Fruit fly (Drosophila melanogaster) whole organism, pupa: ENCODE data around the gene CG2113.

ENCODE experiments used
- CG10348 ChIP-seq: fragments of 200-800 bp; sonication (Bioruptor generic); IDR thresholded peaks from 2 replicates; pipeline ENCODE4 v1.3.6; 2022; ENCODE audit warnings: missing biosample characterization, missing genetic modification characterization
- CG12605 ChIP-seq: fragments of 200-800 bp; sonication (Bioruptor generic); IDR thresholded peaks from 2 replicates; pipeline ENCODE4 v1.3.6; 2022; ENCODE audit warnings: missing biosample characterization, missing genetic modification characterization
- CG13204 ChIP-seq: fragments of 200-800 bp; sonication (Bioruptor generic); optimal IDR thresholded peaks from 2 replicates; lab custom pipeline; 2018; ENCODE audit warnings: missing biosample characterization, mild to moderate bottlenecking, missing genetic modification characterization, moderate library complexity
- CG32121 ChIP-seq: fragments of 200-800 bp; sonication (Bioruptor generic); IDR thresholded peaks from 2 replicates; pipeline ENCODE4 v1.3.6; 2022; ENCODE audit warnings: missing biosample characterization, missing genetic modification characterization
- CG4496 ChIP-seq: fragments of 200-800 bp; sonication (Bioruptor generic); IDR thresholded peaks from 3 replicates; pipeline ENCODE4 v1.3.6; 2022; ENCODE audit warnings: missing biosample characterization, missing genetic modification characterization
- CG8159 ChIP-seq: fragments of 200-800 bp; sonication (Bioruptor generic); optimal IDR thresholded peaks from 3 replicates; lab custom pipeline; 2018; ENCODE audit warnings: missing biosample characterization, mild to moderate bottlenecking, missing genetic modification characterization, moderate library complexity
- CG8301 ChIP-seq: fragments of 200-800 bp; sonication (Bioruptor generic); optimal IDR thresholded peaks from 2 replicates; lab custom pipeline; 2018; ENCODE audit warnings: missing biosample characterization, mild to moderate bottlenecking, missing genetic modification characterization
- CG9948 ChIP-seq: fragments of 200-800 bp; sonication (Bioruptor generic); optimal IDR thresholded peaks from 2 replicates; lab custom pipeline; 2018; ENCODE audit warnings: missing biosample characterization, mild to moderate bottlenecking, missing genetic modification characterization, moderate library complexity
- EcR ChIP-seq: fragments of 200-800 bp; sonication (Bioruptor generic); optimal IDR thresholded peaks from 3 replicates; lab custom pipeline; 2019; ENCODE audit warnings: missing biosample characterization, missing genetic modification characterization, mild to moderate bottlenecking, moderate library complexity, missing genetic modification reagents
- Ets98B ChIP-seq: fragments of 200-800 bp; sonication (Bioruptor generic); IDR thresholded peaks from 2 replicates; pipeline ENCODE4 v1.3.6; 2022; ENCODE audit warnings: missing biosample characterization, missing genetic modification characterization
- fd96Ca ChIP-seq: fragments of 200-800 bp; sonication (Bioruptor generic); IDR thresholded peaks from 3 replicates; pipeline ENCODE4 v1.3.6; 2022; ENCODE audit warnings: missing biosample characterization, missing genetic modification characterization
- gl ChIP-seq: fragments of 200-800 bp; sonication (Bioruptor generic); optimal IDR thresholded peaks from 2 replicates; lab custom pipeline; 2018; ENCODE audit warnings: missing biosample characterization, mild to moderate bottlenecking, missing genetic modification characterization
- rn ChIP-seq: fragments of 200-800 bp; sonication (Bioruptor generic); IDR thresholded peaks from 2 replicates; pipeline ENCODE4 v1.3.6; 2022; ENCODE audit warnings: missing biosample characterization, missing genetic modification characterization

- TF ChIP-seq CG32121 (GFP tag; lab: Robert Waterston, UW), result peak; percentile 90
- peak; percentile 69; the same call in 2 of the 3 replicates for TF ChIP-seq CG4496 (GFP tag; lab: Robert Waterston, UW)
- no peak for TF ChIP-seq CG8301 (tag; lab: Kevin White, UChicago)
- no peak for TF ChIP-seq gl (tag; lab: Kevin White, UChicago)
- TF ChIP-seq CG13204 (GFP tag; lab: Kevin White, UChicago), result peak; percentile 98
- peak; percentile 90 for TF ChIP-seq fd96Ca (GFP tag; lab: Robert Waterston, UW)
- peak; percentile 84 for TF ChIP-seq EcR (GFP tag; lab: Kevin White, UChicago)
- TF ChIP-seq CG10348, result no peak
- TF ChIP-seq rn (GFP tag; lab: Robert Waterston, UW), result no peak
- peak; percentile 85 for TF ChIP-seq Ets98B (GFP tag; lab: Robert Waterston, UW)
- no peak for TF ChIP-seq CG9948
- TF ChIP-seq CG8159 (tag; lab: Kevin White, UChicago), result no peak
- peak; percentile 37 for TF ChIP-seq CG12605 (GFP tag; lab: Robert Waterston, UW)
Observed at dm6 chr3L:3037822-3038563, 43.0 kb downstream of the CG2113 start.
